Fruit fly (Drosophila melanogaster) whole organism, embryonic: ENCODE results near the gene Ttc19.
A peak's percentile ranks its signal among the peaks of the same experiment; 100 is the strongest.

Source experiments
- Adf1 ChIP-seq: fragments of 200-800 bp; sonication (Bioruptor generic); IDR thresholded peaks from 2 replicates; pipeline ENCODE4 v1.3.6; 2022; ENCODE audit warnings: missing biosample characterization, missing genetic modification characterization
- CG10543 ChIP-seq: fragments of 200-800 bp; sonication (Bioruptor generic); optimal IDR thresholded peaks from 3 replicates; lab custom pipeline; 2017; ENCODE audit warnings: missing biosample characterization, mild to moderate bottlenecking, missing genetic modification characterization, moderate library complexity
- CG11560 ChIP-seq: fragments of 200-800 bp; sonication (Bioruptor generic); IDR thresholded peaks from 3 replicates; pipeline ENCODE4 v1.3.6; 2022; ENCODE audit warnings: missing biosample characterization, missing genetic modification characterization
- CG12155 ChIP-seq: fragments of 200-800 bp; sonication (Bioruptor generic); optimal IDR thresholded peaks from 3 replicates; lab custom pipeline; 2016; ENCODE audit warnings: missing biosample characterization, missing genetic modification characterization
- CG13624 ChIP-seq: fragments of 200-800 bp; sonication (Bioruptor generic); optimal IDR thresholded peaks from 2 replicates; lab custom pipeline; 2016; ENCODE audit warnings: missing biosample characterization, missing genetic modification characterization
- CG13894 ChIP-seq: fragments of 200-800 bp; sonication (Bioruptor generic); optimal IDR thresholded peaks from 3 replicates; lab custom pipeline; 2018; ENCODE audit warnings: missing biosample characterization, mild to moderate bottlenecking, missing genetic modification characterization, moderate library complexity
- CG17829 ChIP-seq: fragments of 200-800 bp; optimal IDR thresholded peaks from 2 replicates; lab custom pipeline; 2019; ENCODE audit warnings: missing biosample characterization, mild to moderate bottlenecking, missing genetic modification characterization, moderate library complexity
- CG18262 ChIP-seq: fragments of 200-800 bp; optimal IDR thresholded peaks from 3 replicates; lab custom pipeline; 2019; ENCODE audit warnings: missing biosample characterization, mild to moderate bottlenecking, missing genetic modification characterization, moderate library complexity
- CG3995 ChIP-seq: fragments of 200-800 bp; sonication (Bioruptor generic); optimal IDR thresholded peaks from 3 replicates; lab custom pipeline; 2016; ENCODE audit warnings: missing biosample characterization, missing genetic modification characterization
- CG42726 ChIP-seq: fragments of 200-800 bp; sonication (Bioruptor generic); IDR thresholded peaks from 2 replicates; pipeline ENCODE4 v1.3.6; 2022; ENCODE audit warnings: missing biosample characterization, missing genetic modification characterization; ENCODE audit not compliant: partially characterized antibody
- CG4360 ChIP-seq: fragments of 200-800 bp; sonication (Bioruptor generic); IDR thresholded peaks from 2 replicates; pipeline ENCODE4 v1.3.6; 2022; ENCODE audit warnings: missing biosample characterization, missing genetic modification characterization
- CG8281 ChIP-seq: fragments of 200-800 bp; sonication (Bioruptor generic); optimal IDR thresholded peaks from 2 replicates; lab custom pipeline; 2018; ENCODE audit warnings: missing biosample characterization, mild to moderate bottlenecking, missing genetic modification characterization, moderate library complexity
- CG8478 ChIP-seq: fragments of >200 bp; optimal IDR thresholded peaks from 2 replicates; lab custom pipeline; 2018
- CG8924 ChIP-seq: fragments of 200-800 bp; optimal IDR thresholded peaks from 3 replicates; lab custom pipeline; 2019; ENCODE audit warnings: missing biosample characterization, mild to moderate bottlenecking, missing genetic modification characterization, moderate library complexity
- CG9437 ChIP-seq: fragments of 200-800 bp; sonication (Bioruptor generic); optimal IDR thresholded peaks from 2 replicates; lab custom pipeline; 2018; ENCODE audit warnings: missing biosample characterization, mild to moderate bottlenecking, missing genetic modification characterization
- D19B ChIP-seq: fragments of 200-800 bp; sonication (Bioruptor generic); optimal IDR thresholded peaks from 2 replicates; lab custom pipeline; 2017; ENCODE audit warnings: missing biosample characterization, mild to moderate bottlenecking, missing genetic modification characterization
- Deaf1 ChIP-seq: fragments of 200-800 bp; optimal IDR thresholded peaks from 3 replicates; lab custom pipeline; 2019; ENCODE audit warnings: missing biosample characterization, mild to moderate bottlenecking, missing genetic modification characterization, moderate library complexity
- Dref ChIP-seq: fragments of 200-800 bp; sonication (Bioruptor generic); IDR thresholded peaks from 2 replicates; pipeline ENCODE4 v1.3.6; 2022; ENCODE audit warnings: missing biosample characterization, missing genetic modification characterization
- Fer1 ChIP-seq: fragments of 200-800 bp; sonication (Bioruptor generic); optimal IDR thresholded peaks from 2 replicates; lab custom pipeline; 2017; ENCODE audit warnings: missing biosample characterization, mild to moderate bottlenecking, missing genetic modification characterization
- Fer2 ChIP-seq: fragments of 200-800 bp; sonication (Bioruptor generic); optimal IDR thresholded peaks from 2 replicates; lab custom pipeline; 2018; ENCODE audit warnings: missing biosample characterization, mild to moderate bottlenecking, missing genetic modification characterization, moderate library complexity
- HLH54F ChIP-seq: fragments of 200-800 bp; sonication (Bioruptor generic); optimal IDR thresholded peaks from 3 replicates; lab custom pipeline; 2016; ENCODE audit warnings: missing biosample characterization, missing genetic modification characterization
- HLHmδ ChIP-seq: fragments of 200-800 bp; sonication (Bioruptor generic); optimal IDR thresholded peaks from 2 replicates; lab custom pipeline; 2018; ENCODE audit warnings: missing biosample characterization, mild to moderate bottlenecking, missing genetic modification characterization, moderate library complexity
- Hey ChIP-seq: fragments of 200-800 bp; sonication (Bioruptor generic); optimal IDR thresholded peaks from 3 replicates; lab custom pipeline; 2018; ENCODE audit warnings: missing biosample characterization, mild to moderate bottlenecking, missing genetic modification characterization
- Hmr ChIP-seq: fragments of 200-800 bp; sonication (Bioruptor generic); optimal IDR thresholded peaks from 3 replicates; lab custom pipeline; 2017; ENCODE audit warnings: mild to moderate bottlenecking, missing biosample characterization, missing genetic modification reagents, missing genetic modification characterization
- NFAT ChIP-seq: fragments of 200-800 bp; sonication (Bioruptor generic); IDR thresholded peaks from 2 replicates; pipeline ENCODE4 v1.3.6; 2022; ENCODE audit warnings: missing biosample characterization, missing genetic modification characterization
- Neu2 ChIP-seq: fragments of 200-800 bp; sonication (Bioruptor generic); optimal IDR thresholded peaks from 3 replicates; lab custom pipeline; 2016; ENCODE audit warnings: missing biosample characterization, missing genetic modification characterization, borderline replicate concordance
- NfI ChIP-seq: fragments of 200-800 bp; sonication (Bioruptor generic); optimal IDR thresholded peaks from 3 replicates; lab custom pipeline; 2018; ENCODE audit warnings: missing biosample characterization, mild to moderate bottlenecking, missing genetic modification characterization, moderate library complexity
- Oaz ChIP-seq: fragments of 200-800 bp; sonication (Bioruptor generic); IDR thresholded peaks from 2 replicates; pipeline ENCODE4 v1.3.6; 2022; ENCODE audit warnings: missing biosample characterization, missing genetic modification characterization
- Rfx ChIP-seq: fragments of 200-800 bp; sonication (Bioruptor generic); IDR thresholded peaks from 2 replicates; pipeline ENCODE4 v1.3.6; 2022; ENCODE audit warnings: missing biosample characterization, missing genetic modification characterization
- Six4 ChIP-seq: fragments of 200-800 bp; sonication (Bioruptor generic); optimal IDR thresholded peaks from 2 replicates; lab custom pipeline; 2016; ENCODE audit warnings: missing biosample characterization, missing genetic modification characterization
- abd-A ChIP-seq: fragments of 200-800 bp; sonication (Bioruptor generic); optimal IDR thresholded peaks from 3 replicates; lab custom pipeline; 2019; ENCODE audit warnings: missing biosample characterization, mild to moderate bottlenecking, missing genetic modification characterization, moderate library complexity
- btn ChIP-seq: fragments of 200-800 bp; sonication (Bioruptor generic); optimal IDR thresholded peaks from 2 replicates; lab custom pipeline; 2016; ENCODE audit warnings: missing biosample characterization, missing genetic modification characterization
- chinmo ChIP-seq: fragments of 200-800 bp; sonication (Bioruptor generic); IDR thresholded peaks from 4 replicates; pipeline ENCODE4 v1.3.6; 2022; ENCODE audit warnings: missing biosample characterization, missing genetic modification characterization; ENCODE audit not compliant: partially characterized antibody
- crol ChIP-seq: fragments of 200-800 bp; sonication (Bioruptor generic); IDR thresholded peaks from 2 replicates; pipeline ENCODE4 v1.3.6; 2022; ENCODE audit warnings: missing biosample characterization, missing genetic modification characterization
- en ChIP-seq: fragments of 200-800 bp; sonication (Bioruptor generic); optimal IDR thresholded peaks from 2 replicates; lab custom pipeline; 2016; ENCODE audit warnings: missing biosample characterization, missing genetic modification characterization
- fd102C ChIP-seq: fragments of 200-800 bp; sonication (Bioruptor generic); optimal IDR thresholded peaks from 2 replicates; lab custom pipeline; 2018; ENCODE audit warnings: missing biosample characterization, mild to moderate bottlenecking, missing genetic modification characterization, moderate library complexity
- gfzf ChIP-seq: fragments of 200-800 bp; sonication (Bioruptor generic); optimal IDR thresholded peaks from 2 replicates; lab custom pipeline; 2016; ENCODE audit warnings: missing biosample characterization, mild to moderate bottlenecking, missing genetic modification characterization, moderate library complexity
- hb ChIP-seq: fragments of 200-800 bp; sonication (Bioruptor generic); IDR thresholded peaks from 3 replicates; pipeline ENCODE4 v1.3.6; 2022; ENCODE audit warnings: missing biosample characterization, missing genetic modification characterization; ENCODE audit not compliant: partially characterized antibody
- mirr ChIP-seq: fragments of 200-800 bp; sonication (Bioruptor generic); optimal IDR thresholded peaks from 3 replicates; lab custom pipeline; 2018; ENCODE audit warnings: missing biosample characterization, mild to moderate bottlenecking, missing genetic modification characterization
- nerfin-1 ChIP-seq: fragments of 200-800 bp; sonication (Bioruptor generic); optimal IDR thresholded peaks from 3 replicates; lab custom pipeline; 2019; ENCODE audit warnings: missing biosample characterization, mild to moderate bottlenecking, missing genetic modification characterization, moderate library complexity
- oc ChIP-seq: fragments of 200-800 bp; sonication (Bioruptor generic); optimal IDR thresholded peaks from 2 replicates; lab custom pipeline; 2018; ENCODE audit warnings: missing biosample characterization, mild to moderate bottlenecking, missing genetic modification characterization, moderate library complexity
- pb ChIP-seq: fragments of 200-800 bp; sonication (Bioruptor generic); optimal IDR thresholded peaks from 3 replicates; lab custom pipeline; 2016; ENCODE audit warnings: missing biosample characterization, missing genetic modification characterization
- schlank ChIP-seq: fragments of 200-800 bp; sonication (Bioruptor generic); optimal IDR thresholded peaks from 2 replicates; lab custom pipeline; 2018; ENCODE audit warnings: missing biosample characterization, mild to moderate bottlenecking, missing genetic modification characterization
- sd ChIP-seq: fragments of 200-800 bp; sonication (Bioruptor generic); optimal IDR thresholded peaks from 3 replicates; lab custom pipeline; 2018; ENCODE audit warnings: missing biosample characterization, mild to moderate bottlenecking, missing genetic modification characterization, moderate library complexity
- sqz ChIP-seq: fragments of 200-800 bp; sonication (Bioruptor generic); optimal IDR thresholded peaks from 3 replicates; lab custom pipeline; 2018; ENCODE audit warnings: missing biosample characterization, mild to moderate bottlenecking, missing genetic modification characterization
- unpg ChIP-seq: fragments of 200-800 bp; sonication (Bioruptor generic); optimal IDR thresholded peaks from 3 replicates; lab custom pipeline; 2018; ENCODE audit warnings: missing biosample characterization, mild to moderate bottlenecking, missing genetic modification characterization, moderate library complexity
- zf30C ChIP-seq: fragments of 200-800 bp; sonication (Bioruptor generic); optimal IDR thresholded peaks from 3 replicates; lab custom pipeline; 2018; ENCODE audit warnings: missing biosample characterization, mild to moderate bottlenecking, missing genetic modification characterization

The Ttc19 gene

dm6 chr2L:19014032-19014880 lies 30.7 kb downstream of the Ttc19 start (continued):
- TF ChIP-seq Oaz (peak; percentile 60), sqz (GFP tag; lab: Kevin White, UChicago) (peak; percentile 58), gfzf (GFP tag; lab: Kevin White, UChicago) (no peak), Neu2 (GFP tag; lab: Kevin White, UChicago) (no peak), CG12155 (peak; percentile 18), HLH54F (GFP tag; lab: Kevin White, UChicago) (peak; percentile 10), HLHmδ (no peak), pb (no peak), en (GFP tag; lab: Kevin White, UChicago) (no peak), btn (GFP tag; lab: Kevin White, UChicago) (no peak), CG18262 (peak; percentile 73), CG42726 (GFP tag; lab: Robert Waterston, UW) (no peak), CG9437 (peak; percentile 59), CG8924 (peak; percentile 83), CG3995 (GFP tag; lab: Kevin White, UChicago) (no peak), NFAT (GFP tag; lab: Robert Waterston, UW) (0 out of 2 replicates have a peak, but pooled peaks have one; percentile 5)
- TF ChIP-seq, all 482 proteins: peak for 255

- TF ChIP-seq Adf1 (GFP tag; lab: Robert Waterston, UW): peak; percentile 70
- peak; percentile 56 for TF ChIP-seq sd (tag; lab: Kevin White, UChicago)
- TF ChIP-seq hb (GFP tag; lab: Robert Waterston, UW): 0 out of 3 replicates have a peak, but pooled peaks have one; percentile 22
- no peak for TF ChIP-seq D19B (GFP tag; lab: Kevin White, UChicago)
- TF ChIP-seq Fer2 (tag; lab: Kevin White, UChicago): peak; percentile 28
- 0 out of 2 replicates have a peak, but pooled peaks have one; percentile 24 for TF ChIP-seq Dref
- TF ChIP-seq zf30C (GFP tag; lab: Kevin White, UChicago): no peak
- 0 out of 2 replicates have a peak, but pooled peaks have one; percentile 17 for TF ChIP-seq CG4360
- TF ChIP-seq Deaf1: peak; percentile 42
- TF ChIP-seq nerfin-1 (tag; lab: Kevin White, UChicago): peak; percentile 19
- peak; percentile 41 for TF ChIP-seq CG13894 (tag; lab: Kevin White, UChicago)
- TF ChIP-seq unpg: no peak
- no peak for TF ChIP-seq schlank (tag; lab: Kevin White, UChicago)
- TF ChIP-seq Six4: no peak
- no peak for TF ChIP-seq CG8281 (tag; lab: Kevin White, UChicago)
- TF ChIP-seq chinmo: 0 out of 4 replicates have a peak, but pooled peaks have one; percentile 40
- no peak for TF ChIP-seq Fer1 (GFP tag; lab: Kevin White, UChicago)
- peak; percentile 88 for TF ChIP-seq Hey
- no peak for TF ChIP-seq oc (tag; lab: Kevin White, UChicago)
- peak; percentile 89 for TF ChIP-seq CG10543
- TF ChIP-seq abd-A (tag; lab: Kevin White, UChicago): peak; percentile 93
- no peak for TF ChIP-seq CG11560 (tag; lab: Robert Waterston, UW)
- TF ChIP-seq NfI (GFP tag; lab: Kevin White, UChicago): peak; percentile 20
- TF ChIP-seq CG13624 (GFP tag; lab: Kevin White, UChicago): no peak
- TF ChIP-seq fd102C (GFP tag; lab: Kevin White, UChicago): no peak
- no peak for TF ChIP-seq CG8478 (lab: Kevin White, UChicago)
- TF ChIP-seq crol (GFP tag; lab: Robert Waterston, UW): peak; percentile 73
- no peak for TF ChIP-seq CG17829 (tag; lab: Kevin White, UChicago)
- peak; percentile 23; the same call in 1 of the 2 replicates for TF ChIP-seq Rfx (GFP tag; lab: Robert Waterston, UW)
- no peak for TF ChIP-seq Hmr (GFP tag; lab: Kevin White, UChicago)
- peak; percentile 63 for TF ChIP-seq mirr (GFP tag; lab: Kevin White, UChicago)
Measured at dm6 chr2L:19012776-19013328, 32.1 kb downstream of the Ttc19 start.
